Worm (Caenorhabditis elegans) whole organism, young adult: ENCODE measurements around the gene F36F12.3.

Source experiments
- T07F8.4 ChIP-seq: sonication (generic microtip); optimal IDR thresholded peaks from 2 replicates; lab custom pipeline; 2016; ENCODE audit warnings: mild to moderate bottlenecking, missing genetic modification characterization, moderate library complexity, missing compliant biosample characterization
- athp-1 ChIP-seq: sonication (generic microtip); optimal IDR thresholded peaks from 2 replicates; lab custom pipeline; 2017; ENCODE audit warnings: mild to moderate bottlenecking, missing genetic modification characterization, missing compliant biosample characterization
- gei-17 ChIP-seq: fragments of 200-800 bp; sonication (Bioruptor generic); optimal IDR thresholded peaks from 2 replicates; lab custom pipeline; 2018; ENCODE audit warnings: mild to moderate bottlenecking, missing genetic modification characterization, missing compliant biosample characterization
- lin-40 ChIP-seq: sonication (generic microtip); optimal IDR thresholded peaks from 2 replicates; lab custom pipeline; 2016; ENCODE audit warnings: missing genetic modification characterization, mild to moderate bottlenecking, missing compliant biosample characterization, missing genotype, missing genetic modification reagents
- snpc-4 ChIP-seq, 5 experiments: fragments of 150-350 bp in 1 of 5; sonication (generic microtip) in 4 of 5; optimal IDR thresholded peaks; 2 replicates each; lab custom pipeline; 2014 to 2018; ENCODE audit warnings: missing genetic modification characterization in 5 of 5, missing biosample characterization in 3 of 5, antibody characterized with exemption in 2 of 5, mild to moderate bottlenecking in 2 of 5, missing compliant biosample characterization in 2 of 5, missing genotype in 2 of 5, moderate library complexity in 2 of 5, missing genetic modification reagents in 1 of 5
- unc-130 ChIP-seq: sonication (generic microtip); optimal IDR thresholded peaks from 2 replicates; lab custom pipeline; 2016; ENCODE audit warnings: missing genetic modification reagents, missing genetic modification characterization, missing compliant biosample characterization
- unc-62 ChIP-seq: fragments of 150-350 bp; optimal IDR thresholded peaks from 2 replicates; lab custom pipeline; 2014; ENCODE audit warnings: missing biosample characterization, missing genetic modification reagents, missing genetic modification characterization
- ztf-22 ChIP-seq: fragments of 200-800 bp; sonication (Bioruptor generic); optimal IDR thresholded peaks from 2 replicates; lab custom pipeline; 2018; ENCODE audit warnings: mild to moderate bottlenecking, missing genetic modification characterization, moderate library complexity, missing compliant biosample characterization

- TF ChIP-seq lin-40 (tag; lab: Kevin White, UChicago) = no peak
- no peak for TF ChIP-seq T07F8.4
- TF ChIP-seq athp-1 (tag; lab: Kevin White, UChicago) = no peak
- TF ChIP-seq snpc-4 (GFP tag; optimal IDR thresholded peaks at IDR 0.05; lab: Kevin White, UChicago) = no peak
- no peak for TF ChIP-seq snpc-4 (tag; optimal IDR thresholded peaks at IDR 0.05; lab: Kevin White, UChicago)
- no peak for TF ChIP-seq unc-130 (GFP tag; lab: Kevin White, UChicago)
- TF ChIP-seq unc-62 = no peak
- TF ChIP-seq ztf-22 (GFP tag; lab: Kevin White, UChicago) = no peak
- TF ChIP-seq gei-17 = no peak
These were observed 1.7 kb upstream of the F36F12.3 start for ce11 chrV:2083869-2084268.
